Fruit fly (Drosophila melanogaster) Kc167 (cell line): ENCODE results near the gene Wnt5.

Source experiments
- Myc ChIP-seq: fragments of >200 bp; optimal IDR thresholded peaks from 2 replicates; lab custom pipeline; 2017; ENCODE audit warnings: missing external identifiers
- Sin3A ChIP-seq: fragments of >200 bp; optimal IDR thresholded peaks from 2 replicates; lab custom pipeline; 2018; ENCODE audit warnings: missing external identifiers
- h ChIP-seq: fragments of >200 bp; optimal IDR thresholded peaks from 3 replicates; lab custom pipeline; 2018; ENCODE audit warnings: missing external identifiers
- insv ChIP-seq: fragments of >200 bp; optimal IDR thresholded peaks from 3 replicates; lab custom pipeline; 2018; ENCODE audit warnings: missing external identifiers
- ttk ChIP-seq: sonication (Bioruptor generic); optimal IDR thresholded peaks from 2 replicates; lab custom pipeline; 2017; ENCODE audit warnings: missing external identifiers

DNA sequence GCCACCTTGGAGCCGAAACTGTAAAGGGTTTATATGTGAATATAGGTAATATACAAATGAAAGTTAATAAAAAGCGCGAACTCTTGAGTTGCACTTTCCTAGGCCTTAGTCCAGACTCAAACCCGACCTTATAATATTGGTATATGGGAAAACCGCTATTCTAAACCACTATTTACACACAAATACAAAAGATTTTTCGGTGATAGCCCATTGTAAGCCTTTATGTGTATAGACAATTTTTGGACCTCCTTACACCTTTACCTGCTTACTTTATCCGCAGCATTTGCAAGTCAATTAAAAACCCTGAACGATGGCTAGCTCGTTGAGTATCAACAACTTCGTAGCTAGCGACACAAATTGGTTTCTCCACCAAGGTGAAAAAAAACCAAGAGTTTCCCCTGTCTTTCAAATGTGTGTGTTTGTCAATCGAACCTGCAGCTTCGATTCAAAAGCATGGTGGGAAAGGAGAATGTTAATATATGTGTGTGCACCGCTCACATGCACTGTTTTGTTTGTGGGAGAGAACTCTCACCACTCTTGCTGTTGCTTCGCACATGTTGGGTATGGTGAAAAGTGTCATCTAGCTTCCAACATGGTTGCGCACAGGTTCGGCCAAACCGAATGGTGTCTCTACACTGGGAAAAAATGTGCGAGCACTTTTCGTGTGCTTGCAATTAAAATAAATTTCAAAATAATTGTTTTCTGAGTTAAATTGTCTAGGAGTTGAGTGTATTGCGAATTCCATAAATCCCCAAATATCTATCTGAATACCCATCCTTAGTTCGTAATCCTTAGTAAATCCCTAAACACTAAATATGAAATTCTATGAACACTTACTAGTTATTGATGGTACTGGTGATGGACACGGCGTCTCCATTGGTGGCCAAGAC lies 1.7 kb upstream of the Wnt5 start:
- TF ChIP-seq insv (lab: Kevin White, UChicago) (no peak), Sin3A (lab: Kevin White, UChicago) (no peak), ttk (lab: Kevin White, UChicago) (no peak), Myc (no peak), h (lab: Kevin White, UChicago) (no peak)
